Fruit fly (Drosophila melanogaster) whole organism, wandering third instar larva: Measurements from ENCODE around the gene CG34348.

ENCODE experiments used
- Dfd ChIP-seq: fragments of >200 bp; optimal IDR thresholded peaks from 2 replicates; lab custom pipeline; 2017; ENCODE audit warnings: missing biosample characterization, missing genetic modification characterization
- brk ChIP-seq: fragments of 200-800 bp; sonication (Bioruptor generic); optimal IDR thresholded peaks from 2 replicates; lab custom pipeline; 2016; ENCODE audit warnings: missing biosample characterization, mild to moderate bottlenecking, missing genetic modification characterization
- h ChIP-seq: fragments of 200-800 bp; sonication (Bioruptor generic); optimal IDR thresholded peaks from 3 replicates; lab custom pipeline; 2016; ENCODE audit warnings: missing biosample characterization, mild to moderate bottlenecking, missing genetic modification characterization
- psq ChIP-seq: fragments of 200-800 bp; sonication (Bioruptor generic); optimal IDR thresholded peaks from 3 replicates; lab custom pipeline; 2017; ENCODE audit warnings: missing biosample characterization, mild to moderate bottlenecking, missing genetic modification characterization, moderate library complexity
- rgr ChIP-seq: fragments of 200-800 bp; sonication (Bioruptor generic); optimal IDR thresholded peaks from 3 replicates; lab custom pipeline; 2016; ENCODE audit warnings: missing biosample characterization, mild to moderate bottlenecking, missing genetic modification characterization

- TF ChIP-seq h (peak; percentile 33), brk (GFP tag; lab: Kevin White, UChicago) (no peak), psq (GFP tag; lab: Kevin White, UChicago) (no peak), Dfd (GFP tag; lab: Kevin White, UChicago) (no peak), rgr (GFP tag; lab: Kevin White, UChicago) (no peak)
Observed at dm6 chrX:11389494-11390447, 50.1 kb downstream of the CG34348 start.
